Worm (Caenorhabditis elegans) whole organism, L3 larva: ENCODE results near the gene Y50D4C.5.

Experiments used
- jun-1 ChIP-seq: fragments of 150-350 bp; optimal IDR thresholded peaks from 2 replicates; lab custom pipeline; 2014; ENCODE audit warnings: missing biosample characterization, missing genetic modification reagents, missing genetic modification characterization
- nhr-11 ChIP-seq: fragments of 150-350 bp; optimal IDR thresholded peaks from 2 replicates; lab custom pipeline; 2014; ENCODE audit warnings: missing biosample characterization, missing genetic modification characterization
- nhr-76 ChIP-seq: fragments of 150-350 bp; sonication (generic microtip); optimal IDR thresholded peaks from 5 replicates; lab custom pipeline; 2014; ENCODE audit warnings: missing biosample characterization, missing genetic modification characterization
- pha-4 ChIP-seq: fragments of 150-350 bp; optimal IDR thresholded peaks from 2 replicates; lab custom pipeline; 2014; ENCODE audit warnings: missing biosample characterization, missing genetic modification reagents, missing genetic modification characterization
- skn-1 ChIP-seq: fragments of 150-350 bp; optimal IDR thresholded peaks from 2 replicates; lab custom pipeline; 2014; ENCODE audit warnings: missing biosample characterization, missing genetic modification characterization
- zag-1 ChIP-seq: fragments of 150-350 bp; optimal IDR thresholded peaks from 2 replicates; lab custom pipeline; 2014; ENCODE audit warnings: missing biosample characterization, missing genetic modification characterization
- ztf-11 ChIP-seq: fragments of 150-350 bp; optimal IDR thresholded peaks from 2 replicates; lab custom pipeline; 2014; ENCODE audit warnings: missing biosample characterization, missing genetic modification characterization
- ztf-4 ChIP-seq: fragments of 150-350 bp; optimal IDR thresholded peaks from 2 replicates; lab custom pipeline; 2014; ENCODE audit warnings: missing biosample characterization, missing genetic modification characterization

DNA sequence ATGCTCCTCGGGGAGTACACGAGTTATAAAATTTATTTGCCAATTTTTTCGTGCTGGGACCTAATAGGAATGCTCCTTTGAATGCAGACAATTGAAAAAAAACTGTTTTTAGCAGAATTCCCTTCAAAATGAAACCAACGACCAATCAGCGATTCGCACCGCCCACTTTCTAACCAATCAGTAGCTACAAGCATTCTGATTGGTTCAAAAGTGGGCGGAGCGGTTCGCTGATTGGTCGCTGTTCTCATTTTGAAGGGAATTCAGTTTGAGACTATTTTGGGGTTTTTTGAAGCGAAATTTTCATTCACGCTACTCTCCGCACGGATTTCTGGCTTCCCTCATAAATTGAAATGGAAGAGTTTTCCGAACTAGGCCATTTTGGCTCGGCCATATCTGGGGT lies 20.4 kb downstream of the Y50D4C.5 start:
- no peak for TF ChIP-seq nhr-11 (tag; lab: Kevin White, UChicago)
- no peak for TF ChIP-seq skn-1 (tag; lab: Kevin White, UChicago)
- TF ChIP-seq ztf-11 (tag; lab: Kevin White, UChicago), result no peak
- no peak for TF ChIP-seq nhr-76
- no peak for TF ChIP-seq ztf-4
- TF ChIP-seq zag-1 (tag; lab: Kevin White, UChicago), result no peak
- TF ChIP-seq pha-4 (tag; lab: Kevin White, UChicago), result no peak
- TF ChIP-seq jun-1 (tag; lab: Kevin White, UChicago), result no peak
